Worm (Caenorhabditis elegans): ENCODE results near the gene rcat-1.

The rcat-1 gene

ce11 chrIV:293995-294700, 38.9 kb upstream of the rcat-1 start:
- no peak for TF ChIP-seq tbx-8 (GFP tag; optimal IDR thresholded peaks at IDR 0.05)
- no peak for TF ChIP-seq bed-3 (GFP tag; optimal IDR thresholded peaks at IDR 0.05)
- TF ChIP-seq unc-62 (GFP tag; optimal IDR thresholded peaks at IDR 0.05): no peak
- no peak for TF ChIP-seq hlh-1 (tag; optimal IDR thresholded peaks at IDR 0.05)
- TF ChIP-seq mab-5 (tag; optimal IDR thresholded peaks at IDR 0.05): no peak
- no peak for TF ChIP-seq lin-13 (tag; optimal IDR thresholded peaks at IDR 0.05)
- TF ChIP-seq lin-32 (GFP tag; optimal IDR thresholded peaks at IDR 0.05): no peak
- TF ChIP-seq mls-2 (tag; optimal IDR thresholded peaks at IDR 0.05): no peak
- no peak for TF ChIP-seq ceh-39 (tag; optimal IDR thresholded peaks at IDR 0.05)
- no peak for TF ChIP-seq ces-1 (GFP tag; optimal IDR thresholded peaks at IDR 0.05)
- TF ChIP-seq lsy-2 (tag; optimal IDR thresholded peaks at IDR 0.05): no peak
- no peak for TF ChIP-seq blmp-1 (tag; optimal IDR thresholded peaks at IDR 0.05)
- no peak for TF ChIP-seq sptf-1 (tag; optimal IDR thresholded peaks at IDR 0.05)
- no peak for TF ChIP-seq ceh-43 (GFP tag; optimal IDR thresholded peaks at IDR 0.05)
- no peak for TF ChIP-seq nhr-28 (tag; optimal IDR thresholded peaks at IDR 0.05)
- no peak for TF ChIP-seq ztf-11 (tag; optimal IDR thresholded peaks at IDR 0.05)
- TF ChIP-seq elt-1 (tag; optimal IDR thresholded peaks at IDR 0.05; ENCODE audit: borderline replicate concordance, insufficient read depth): no peak

- no peak for TF ChIP-seq ceh-83 (GFP tag; optimal IDR thresholded peaks at IDR 0.05)
- no peak for TF ChIP-seq M03D4.4 (tag; optimal IDR thresholded peaks at IDR 0.05)
- TF ChIP-seq mab-5 (tag; optimal IDR thresholded peaks at IDR 0.05): no peak
- TF ChIP-seq ces-1 (GFP tag; optimal IDR thresholded peaks at IDR 0.05): no peak
- TF ChIP-seq ham-2 (GFP tag; optimal IDR thresholded peaks at IDR 0.05): no peak
- TF ChIP-seq nhr-12 (tag; optimal IDR thresholded peaks at IDR 0.05): no peak
These were observed 38.0 kb upstream of the rcat-1 start for ce11 chrIV:293163-293755.

ce11 chrIV:291851-292367, 36.7 kb upstream of the rcat-1 start:
- TF ChIP-seq pha-4 (tag; optimal IDR thresholded peaks at IDR 0.05): no peak
- TF ChIP-seq snpc-4 (tag; optimal IDR thresholded peaks at IDR 0.05): no peak
- TF ChIP-seq sptf-1 (tag; optimal IDR thresholded peaks at IDR 0.05): no peak
- no peak for TF ChIP-seq zip-8 (tag; optimal IDR thresholded peaks at IDR 0.05)
- no peak for TF ChIP-seq ham-2 (GFP tag; optimal IDR thresholded peaks at IDR 0.05)
- TF ChIP-seq mls-2 (tag; optimal IDR thresholded peaks at IDR 0.05): no peak
- no peak for TF ChIP-seq ceh-43 (GFP tag; optimal IDR thresholded peaks at IDR 0.05)
- no peak for TF ChIP-seq ces-1 (GFP tag; optimal IDR thresholded peaks at IDR 0.05)
- TF ChIP-seq ztf-11 (tag; optimal IDR thresholded peaks at IDR 0.05): no peak
- no peak for TF ChIP-seq nhr-12 (tag; optimal IDR thresholded peaks at IDR 0.05)
- no peak for TF ChIP-seq tbx-8 (GFP tag; optimal IDR thresholded peaks at IDR 0.05)
- TF ChIP-seq lin-32 (GFP tag; optimal IDR thresholded peaks at IDR 0.05): no peak
- no peak for TF ChIP-seq nhr-76 (tag; optimal IDR thresholded peaks at IDR 0.05)
- TF ChIP-seq flh-1 (GFP tag; optimal IDR thresholded peaks at IDR 0.05): no peak

DNA sequence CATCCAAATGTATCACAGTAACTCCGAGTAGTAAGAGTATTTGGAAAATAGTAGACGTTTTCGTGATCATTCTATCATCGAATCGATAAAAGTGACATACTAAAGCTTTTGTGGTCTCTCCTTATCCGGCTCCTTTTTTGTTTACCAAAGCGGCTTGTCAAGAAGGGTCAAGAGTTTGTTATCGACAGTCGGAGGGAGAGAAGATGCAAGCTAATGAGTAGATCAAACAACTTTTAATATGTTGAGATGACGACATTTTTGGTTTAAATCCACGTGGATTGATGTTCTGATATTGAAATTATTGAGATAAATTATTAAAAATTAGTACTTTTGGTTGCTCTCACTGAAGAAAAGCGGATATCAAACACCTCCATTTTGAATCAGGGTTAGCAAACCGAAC, 36.1 kb upstream of the rcat-1 start, which contains the start of gene T21D12.7:
T21D12.7 (minus strand) TSS at position 101 of the 400 bp plus-strand sequence.
- TF ChIP-seq sem-2 (GFP tag; optimal IDR thresholded peaks at IDR 0.05) (no peak), ces-1 (GFP tag; optimal IDR thresholded peaks at IDR 0.05) (no peak), elt-1 (tag; optimal IDR thresholded peaks at IDR 0.05; ENCODE audit: borderline replicate concordance, insufficient read depth) (no peak), mab-5 (tag; optimal IDR thresholded peaks at IDR 0.05) (no peak), nhr-76 (tag; optimal IDR thresholded peaks at IDR 0.05) (no peak), tbx-8 (GFP tag; optimal IDR thresholded peaks at IDR 0.05) (no peak), bed-3 (GFP tag; optimal IDR thresholded peaks at IDR 0.05) (no peak), nhr-12 (tag; optimal IDR thresholded peaks at IDR 0.05) (no peak), nhr-237 (tag; optimal IDR thresholded peaks at IDR 0.05) (no peak), hlh-1 (tag; optimal IDR thresholded peaks at IDR 0.05) (no peak), unc-39 (tag; optimal IDR thresholded peaks at IDR 0.05) (no peak), ceh-83 (GFP tag; optimal IDR thresholded peaks at IDR 0.05) (no peak), sptf-1 (tag; optimal IDR thresholded peaks at IDR 0.05) (no peak), lin-32 (GFP tag; optimal IDR thresholded peaks at IDR 0.05) (no peak), lin-13 (tag; optimal IDR thresholded peaks at IDR 0.05) (no peak), cnd-1 (tag; optimal IDR thresholded peaks at IDR 0.05) (no peak), drap-1 (GFP tag; optimal IDR thresholded peaks at IDR 0.05) (no peak)
